Worm (Caenorhabditis elegans): ENCODE measurements around the gene aqp-5.

aqp-5 gene

DNA sequence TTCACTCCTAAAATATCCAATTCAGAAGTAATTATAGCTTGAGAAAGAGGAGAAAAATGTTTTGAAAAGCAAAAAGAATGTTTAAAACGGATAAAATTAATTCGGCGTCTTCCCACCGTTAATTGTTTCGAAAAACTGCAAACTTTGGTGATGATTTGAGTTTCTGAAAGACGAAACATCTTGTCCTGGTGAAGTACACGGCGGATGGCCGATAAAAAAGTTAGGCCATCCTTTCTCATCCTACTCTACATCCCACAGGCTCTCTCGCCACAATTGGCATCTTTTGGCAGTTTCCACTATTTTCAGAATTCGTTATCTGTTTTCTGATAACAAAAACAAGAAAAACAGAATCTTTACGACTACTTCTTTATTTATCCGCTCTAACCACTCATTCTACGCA, 34.4 kb downstream of the aqp-5 start, which contains the start of the genes C35A5.8 and hda-11 (continued):
- TF ChIP-seq lir-1 (GFP tag; conservative IDR thresholded peaks at IDR 0.05) (peak; percentile 75), F57A8.1 (GFP tag; optimal IDR thresholded peaks at IDR 0.05) (no peak), ets-4 (GFP tag; optimal IDR thresholded peaks at IDR 0.05) (no peak), bed-2 (GFP tag; IDR thresholded peaks at IDR 0.05) (peak; percentile 54; the same call in 1 of the 2 replicates), Y67H2A.10 (GFP tag; conservative IDR thresholded peaks at IDR 0.05) (no peak), hlh-12 (tag; optimal IDR thresholded peaks at IDR 0.05) (no peak), rcor-1 (GFP tag; IDR thresholded peaks at IDR 0.05) (peak; percentile 86), unc-62 (GFP tag; optimal IDR thresholded peaks at IDR 0.05) (no peak), F33H1.4 (GFP tag; IDR thresholded peaks at IDR 0.05) (peak; percentile 37; the same call in 1 of the 2 replicates), fkh-3 (tag; optimal IDR thresholded peaks at IDR 0.05) (no peak), F49E8.2 (tag; optimal IDR thresholded peaks at IDR 0.05; ENCODE audit: insufficient read depth) (no peak), attf-3 (GFP tag; conservative IDR thresholded peaks at IDR 0.05) (no peak), aptf-3 (GFP tag; IDR thresholded peaks at IDR 0.05) (no peak), atf-7 (tag; optimal IDR thresholded peaks at IDR 0.05) (peak; percentile 36), hlh-26 (GFP tag; conservative IDR thresholded peaks at IDR 0.05) (no peak), lin-54 (GFP tag; optimal IDR thresholded peaks at IDR 0.05) (peak; percentile 42), madf-8 (GFP tag; conservative IDR thresholded peaks at IDR 0.05) (0 out of 2 replicates have a peak, but pooled peaks have one; percentile 12), ceh-79 (tag; optimal IDR thresholded peaks at IDR 0.05) (peak; percentile 60), ccch-3 (GFP tag; optimal IDR thresholded peaks at IDR 0.05) (peak; percentile 43), ztf-26 (tag; optimal IDR thresholded peaks at IDR 0.05) (no peak), lin-26 (GFP tag; IDR thresholded peaks at IDR 0.05) (no peak), madf-3 (GFP tag; IDR thresholded peaks at IDR 0.05) (peak; percentile 76; the same call in 1 of the 2 replicates), F55B11.4 (tag; optimal IDR thresholded peaks at IDR 0.05; ENCODE audit: borderline replicate concordance, insufficient read depth) (no peak), ztf-28 (GFP tag; IDR thresholded peaks at IDR 0.05) (no peak), lsy-27 (tag; optimal IDR thresholded peaks at IDR 0.05; ENCODE audit: borderline replicate concordance, insufficient read depth) (no peak), egl-18 (GFP tag; IDR thresholded peaks at IDR 0.05) (no peak), aptf-2 (GFP tag; conservative IDR thresholded peaks at IDR 0.05) (0 out of 2 replicates have a peak, but pooled peaks have one; percentile 11), nhr-27 (tag; optimal IDR thresholded peaks at IDR 0.05) (no peak), mes-4 (tag; optimal IDR thresholded peaks at IDR 0.05) (no peak)

DNA sequence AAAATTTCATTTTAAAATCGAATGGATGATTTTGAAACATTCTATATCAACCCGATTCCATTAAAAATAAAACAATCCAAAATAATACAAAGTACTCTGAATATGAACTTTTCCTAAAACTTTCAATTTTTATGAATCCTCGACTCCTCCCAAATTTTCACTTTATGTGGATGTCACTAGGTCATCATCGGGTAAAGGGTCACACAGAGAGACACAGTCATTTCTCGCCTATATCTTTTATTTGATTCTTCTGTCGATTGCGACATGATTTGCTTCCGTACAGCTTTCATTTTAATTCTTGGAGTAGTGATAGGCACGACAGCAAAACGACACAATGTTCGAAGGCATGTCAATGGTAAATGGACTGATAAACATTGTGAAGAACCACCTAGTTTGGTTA, 37.0 kb downstream of the aqp-5 start, which contains the start of gene F25D1.3:
Gene F25D1.3, plus strand, starts transcription at position 225 of the 400 bp plus-strand sequence.
- TF ChIP-seq sea-2 (GFP tag; IDR thresholded peaks at IDR 0.05) (no peak), let-607 (tag; optimal IDR thresholded peaks at IDR 0.05) (no peak), snpc-4 (GFP tag; optimal IDR thresholded peaks at IDR 0.05) (no peak), snpc-4 (tag; optimal IDR thresholded peaks at IDR 0.05) (no peak), mxl-1 (tag; optimal IDR thresholded peaks at IDR 0.05) (no peak), ccch-3 (GFP tag; optimal IDR thresholded peaks at IDR 0.05) (no peak), Y53G8AR.9 (GFP tag; conservative IDR thresholded peaks at IDR 0.05) (no peak), nfya-1 (tag; optimal IDR thresholded peaks at IDR 0.05; ENCODE audit: borderline replicate concordance, insufficient read depth) (no peak), mcd-1 (GFP tag; IDR thresholded peaks at IDR 0.05) (no peak), nhr-179 (tag; optimal IDR thresholded peaks at IDR 0.05) (no peak), mes-4 (tag; optimal IDR thresholded peaks at IDR 0.05) (no peak), sdz-38 (tag; optimal IDR thresholded peaks at IDR 0.05) (no peak), madf-3 (GFP tag; IDR thresholded peaks at IDR 0.05) (no peak), hmg-20 (GFP tag; IDR thresholded peaks at IDR 0.05) (no peak), efl-1 (GFP tag; optimal IDR thresholded peaks at IDR 0.05) (no peak), madf-6 (GFP tag; IDR thresholded peaks at IDR 0.05) (no peak), tbp1 (GFP tag; optimal IDR thresholded peaks at IDR 0.05) (no peak), snpc-1.3 (tag; optimal IDR thresholded peaks at IDR 0.05; ENCODE audit: insufficient read depth) (no peak), tbx-9 (tag; optimal IDR thresholded peaks at IDR 0.05; ENCODE audit: borderline replicate concordance) (no peak), F52B5.7 (tag; optimal IDR thresholded peaks at IDR 0.05) (no peak)
